Fruit fly (Drosophila melanogaster): ENCODE results near the gene Ravus.

dm6 chr3R:13290329-13290728 lies 26.5 kb upstream of the Ravus start, which contains the start of gene Osi22:
- TF ChIP-seq Sin3A (optimal IDR thresholded peaks at IDR 0.05), result no peak
- TF ChIP-seq Myc (optimal IDR thresholded peaks at IDR 0.05), result no peak
- no peak for TF ChIP-seq h (optimal IDR thresholded peaks at IDR 0.05)
- no peak for TF ChIP-seq insv (optimal IDR thresholded peaks at IDR 0.05)
- TF ChIP-seq ttk (optimal IDR thresholded peaks at IDR 0.05), result no peak
- TF ChIP-seq psq (optimal IDR thresholded peaks at IDR 0.05), result no peak

All from Kc167 (cell line).